Fruit fly (Drosophila melanogaster) whole organism, embryonic: ENCODE results near the gene Doa.

Experiments used
- CG10274 ChIP-seq: fragments of 200-800 bp; sonication (Bioruptor generic); optimal IDR thresholded peaks from 3 replicates; lab custom pipeline; 2017; ENCODE audit warnings: missing biosample characterization, mild to moderate bottlenecking, missing genetic modification characterization
- CG17612 ChIP-seq: fragments of 200-800 bp; sonication (Bioruptor generic); IDR thresholded peaks from 2 replicates; pipeline ENCODE4 v1.3.6; 2022; ENCODE audit warnings: missing biosample characterization, missing genetic modification characterization
- CG4424 ChIP-seq: fragments of 200-800 bp; sonication (Bioruptor generic); optimal IDR thresholded peaks from 3 replicates; lab custom pipeline; 2016; ENCODE audit warnings: missing biosample characterization, missing genetic modification characterization
- CG8478 ChIP-seq: fragments of >200 bp; optimal IDR thresholded peaks from 2 replicates; lab custom pipeline; 2018
- TFAM ChIP-seq: fragments of 200-800 bp; sonication (Bioruptor generic); optimal IDR thresholded peaks from 2 replicates; lab custom pipeline; 2017; ENCODE audit warnings: missing biosample characterization, missing genetic modification characterization, inconsistent platforms
- repo ChIP-seq: fragments of 200-800 bp; sonication (Bioruptor generic); optimal IDR thresholded peaks from 2 replicates; lab custom pipeline; 2016; ENCODE audit warnings: missing biosample characterization, missing genetic modification characterization

DNA sequence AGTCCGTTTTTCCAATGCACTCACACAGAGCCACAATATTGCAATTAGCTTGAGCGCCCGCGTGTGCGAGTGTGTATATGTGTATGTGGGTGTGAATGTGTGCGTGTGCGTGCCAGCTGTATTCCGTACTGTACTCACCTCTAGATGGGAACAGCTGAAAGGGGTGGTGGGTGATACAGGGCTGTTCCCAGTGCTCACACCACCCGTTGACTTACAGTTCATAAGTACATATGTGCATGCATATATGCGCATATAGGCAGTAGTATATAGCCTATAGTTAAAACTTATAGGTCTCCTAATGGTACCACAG, 1.5 kb downstream of the Doa start:
- no peak for TF ChIP-seq CG4424 (GFP tag; lab: Kevin White, UChicago)
- TF ChIP-seq CG17612 (GFP tag; lab: Robert Waterston, UW): no peak
- TF ChIP-seq CG8478: no peak
- no peak for TF ChIP-seq repo (GFP tag; lab: Kevin White, UChicago)
- TF ChIP-seq TFAM (GFP tag; lab: Kevin White, UChicago): no peak
- TF ChIP-seq CG10274 (GFP tag; lab: Kevin White, UChicago): no peak
